Worm (Caenorhabditis elegans) whole organism, early embryonic: ENCODE data around the gene str-182.

ENCODE experiments used
- B0310.2 ChIP-seq: sonication (generic microtip); optimal IDR thresholded peaks from 2 replicates; lab custom pipeline; 2016; ENCODE audit warnings: mild to moderate bottlenecking, missing genetic modification characterization, missing compliant biosample characterization
- F13C5.2 ChIP-seq: sonication (generic microtip); optimal IDR thresholded peaks from 2 replicates; lab custom pipeline; 2017; ENCODE audit warnings: mild to moderate bottlenecking, missing genetic modification characterization, inconsistent platforms, missing compliant biosample characterization
- ama-1 ChIP-seq: fragments of 150-350 bp; optimal IDR thresholded peaks from 2 replicates; lab custom pipeline; 2014
- ceh-36 ChIP-seq: sonication (generic microtip); optimal IDR thresholded peaks from 2 replicates; lab custom pipeline; 2016; ENCODE audit warnings: missing genetic modification characterization, inconsistent platforms, missing compliant biosample characterization
- flt-1 ChIP-seq: fragments of 200-800 bp; sonication (Bioruptor generic); IDR thresholded peaks from 2 replicates; pipeline ENCODE4 v1.3.6; 2022; ENCODE audit warnings: missing genetic modification characterization, missing compliant biosample characterization
- hmbx-1 ChIP-seq: sonication (generic microtip); optimal IDR thresholded peaks from 2 replicates; lab custom pipeline; 2016; ENCODE audit warnings: mild to moderate bottlenecking, missing genetic modification characterization, missing compliant biosample characterization
- hmg-4 ChIP-seq: fragments of 200-800 bp; sonication (Bioruptor generic); optimal IDR thresholded peaks from 2 replicates; lab custom pipeline; 2018; ENCODE audit warnings: mild to moderate bottlenecking, missing genetic modification characterization, missing compliant biosample characterization
- hnd-1 ChIP-seq: sonication (generic microtip); optimal IDR thresholded peaks from 2 replicates; lab custom pipeline; 2016; ENCODE audit warnings: missing genetic modification characterization, missing compliant biosample characterization
- pes-1 ChIP-seq: fragments of 200-800 bp; sonication (Bioruptor generic); IDR thresholded peaks from 2 replicates; pipeline ENCODE4 v1.3.6; 2022; ENCODE audit warnings: missing genetic modification reagents, missing genetic modification characterization, missing compliant biosample characterization
- scrt-1 ChIP-seq: fragments of 200-800 bp; sonication (Bioruptor generic); IDR thresholded peaks from 2 replicates; pipeline ENCODE4 v1.3.6; 2022; ENCODE audit warnings: missing genetic modification characterization, missing compliant biosample characterization

DNA sequence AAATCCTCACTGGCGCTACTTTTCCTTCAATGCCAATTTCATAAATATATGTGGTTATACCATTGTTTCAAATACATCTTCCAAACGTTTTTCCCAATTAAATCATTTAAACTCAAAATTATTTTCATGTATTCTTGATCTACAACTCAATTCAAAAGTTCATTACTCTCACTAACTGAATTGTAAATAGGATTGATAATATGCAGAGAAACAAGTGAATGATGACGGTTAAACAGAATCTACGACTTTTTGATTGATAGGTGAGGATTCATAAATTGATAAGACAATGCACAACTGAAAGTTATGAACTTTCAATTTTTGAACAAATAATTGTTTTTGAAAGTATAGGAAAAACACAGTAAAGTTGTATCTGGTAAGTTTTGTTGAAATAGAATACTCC is 42.0 kb downstream of the str-182 start:
- TF ChIP-seq hnd-1 (tag; lab: Kevin White, UChicago): no peak
- TF ChIP-seq pes-1 (GFP tag; lab: Robert Waterston, UW): no peak
- no peak for TF ChIP-seq ama-1 (lab: Kevin White, UChicago)
- TF ChIP-seq hmg-4 (GFP tag; lab: Kevin White, UChicago): no peak
- no peak for TF ChIP-seq B0310.2 (tag; lab: Kevin White, UChicago)
- no peak for TF ChIP-seq hmbx-1 (tag; lab: Kevin White, UChicago)
- TF ChIP-seq scrt-1 (GFP tag; lab: Robert Waterston, UW): no peak
- no peak for TF ChIP-seq ceh-36 (tag; lab: Kevin White, UChicago)
- TF ChIP-seq flt-1 (GFP tag; lab: Robert Waterston, UW): no peak
- TF ChIP-seq F13C5.2 (tag; lab: Kevin White, UChicago): no peak
